Fruit fly (Drosophila melanogaster) whole organism, pupa: Measurements from ENCODE around the gene CG4025.

Experiments
- CG12605 ChIP-seq: fragments of 200-800 bp; sonication (Bioruptor generic); IDR thresholded peaks from 2 replicates; pipeline ENCODE4 v1.3.6; 2022; ENCODE audit warnings: missing biosample characterization, missing genetic modification characterization
- CG17806 ChIP-seq: fragments of 200-800 bp; sonication (Bioruptor generic); optimal IDR thresholded peaks from 2 replicates; lab custom pipeline; 2018; ENCODE audit warnings: missing biosample characterization, mild to moderate bottlenecking, missing genetic modification characterization, moderate library complexity
- CG4496 ChIP-seq: fragments of 200-800 bp; sonication (Bioruptor generic); IDR thresholded peaks from 3 replicates; pipeline ENCODE4 v1.3.6; 2022; ENCODE audit warnings: missing biosample characterization, missing genetic modification characterization

DNA sequence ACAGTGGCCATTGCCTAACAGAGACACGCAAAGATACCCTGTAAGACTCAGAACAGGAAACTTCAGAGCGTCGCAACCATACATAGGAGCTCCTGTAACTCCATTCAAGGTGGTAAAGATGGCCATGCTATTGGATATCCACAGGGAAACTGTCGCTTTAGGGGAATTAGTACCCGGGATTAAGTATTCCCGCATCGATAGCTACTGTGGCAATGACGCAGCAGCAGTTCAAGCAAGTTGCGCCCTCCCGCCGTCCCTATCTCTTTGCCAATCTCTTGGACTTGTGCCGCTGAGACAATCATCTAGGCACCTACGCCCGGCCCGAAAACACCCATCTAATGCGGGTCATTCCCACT lies 6.1 kb upstream of the CG4025 start:
- peak; percentile 53; the same call in 1 of the 2 replicates for TF ChIP-seq CG12605 (GFP tag; lab: Robert Waterston, UW)
- peak; percentile 37 for TF ChIP-seq CG17806
- TF ChIP-seq CG4496 = peak; percentile 65; the same call in 2 of the 3 replicates
